Worm (Caenorhabditis elegans): Measurements from ENCODE around the gene T19D12.9.

Gene T19D12.9

ce11 chrII:6642180-6642579 is 12.0 kb downstream of the T19D12.9 start:
- TF ChIP-seq arid-1 (GFP tag; conservative IDR thresholded peaks at IDR 0.05) (no peak), F37D6.2 (tag; optimal IDR thresholded peaks at IDR 0.05) (no peak), mdl-1 (tag; optimal IDR thresholded peaks at IDR 0.05) (no peak), F44E2.7 (GFP tag; IDR thresholded peaks at IDR 0.05) (no peak), F49E8.2 (tag; optimal IDR thresholded peaks at IDR 0.05; ENCODE audit: borderline replicate concordance) (no peak), nhr-6 (tag; optimal IDR thresholded peaks at IDR 0.05) (no peak), mes-2 (tag; optimal IDR thresholded peaks at IDR 0.05; ENCODE audit: poor library complexity, severe bottlenecking) (no peak), fkh-10 (GFP tag; optimal IDR thresholded peaks at IDR 0.05) (no peak), vab-7 (GFP tag; IDR thresholded peaks at IDR 0.05) (no peak), madf-5 (GFP tag; IDR thresholded peaks at IDR 0.05) (no peak), Y75B8A.6 (GFP tag; IDR thresholded peaks at IDR 0.05) (no peak), nhr-111 (GFP tag; optimal IDR thresholded peaks at IDR 0.05) (no peak), nhr-11 (tag; optimal IDR thresholded peaks at IDR 0.05) (no peak), snpc-4 (tag; optimal IDR thresholded peaks at IDR 0.05) (no peak), mep-1 (tag; optimal IDR thresholded peaks at IDR 0.05) (no peak), lin-13 (GFP tag; optimal IDR thresholded peaks at IDR 0.05) (no peak)

- no peak for TF ChIP-seq nhr-11 (tag; optimal IDR thresholded peaks at IDR 0.05)
- no peak for TF ChIP-seq lir-3 (tag; optimal IDR thresholded peaks at IDR 0.05)
- peak in 1 of 2 experiments; percentile 95 for TF ChIP-seq unc-62 (GFP tag; optimal IDR thresholded peaks at IDR 0.05 in 1 of 2)
- TF ChIP-seq unc-62 (tag; optimal IDR thresholded peaks at IDR 0.05): no peak
These were observed 16.3 kb downstream of the T19D12.9 start for ce11 chrII:6637854-6638253.

ce11 chrII:6636136-6636535 is 18.0 kb downstream of the T19D12.9 start, which contains the start of gene T19D12.5:
Gene T19D12.5, minus strand, starts transcription at chrII:6636236.
- TF ChIP-seq Y48G9A.11 (GFP tag; IDR thresholded peaks at IDR 0.05) (no peak), skn-1 (tag; optimal IDR thresholded peaks at IDR 0.05) (no peak), aha-1 (tag) (peak; percentile 78), unc-62 (GFP tag; optimal IDR thresholded peaks at IDR 0.05 in 1 of 2) (peak in 1 of 2 experiments; percentile 25), unc-62 (tag; optimal IDR thresholded peaks at IDR 0.05) (no peak)

- TF ChIP-seq mes-2 (tag; optimal IDR thresholded peaks at IDR 0.05; ENCODE audit: poor library complexity, severe bottlenecking) (no peak), lsy-2 (tag; optimal IDR thresholded peaks at IDR 0.05) (no peak), aly-2 (tag; optimal IDR thresholded peaks at IDR 0.05) (no peak), pqm-1 (tag; optimal IDR thresholded peaks at IDR 0.05) (peak; percentile 32)
These were observed 22.2 kb downstream of the T19D12.9 start for ce11 chrII:6631995-6632394.

- TF ChIP-seq snpc-1.2 (GFP tag; IDR thresholded peaks at IDR 0.05) (no peak), pha-4 (GFP tag; IDR thresholded peaks at IDR 0.05) (no peak), pha-4 (tag; optimal IDR thresholded peaks at IDR 0.05) (no peak), nhr-11 (tag; optimal IDR thresholded peaks at IDR 0.05) (no peak), unc-130 (GFP tag; optimal IDR thresholded peaks at IDR 0.05) (no peak), zip-2 (tag; optimal IDR thresholded peaks at IDR 0.05) (no peak), R02D3.7 (tag; optimal IDR thresholded peaks at IDR 0.05) (no peak), dmd-9 (GFP tag; IDR thresholded peaks at IDR 0.05) (no peak), dve-1 (tag; optimal IDR thresholded peaks at IDR 0.05; ENCODE audit: insufficient read depth) (no peak), snpc-4 (tag; optimal IDR thresholded peaks at IDR 0.05) (no peak), spr-1 (tag; optimal IDR thresholded peaks at IDR 0.05) (no peak), ces-1 (GFP tag; optimal IDR thresholded peaks at IDR 0.05) (no peak), Y75B8A.6 (GFP tag; IDR thresholded peaks at IDR 0.05) (no peak), skn-1 (tag; optimal IDR thresholded peaks at IDR 0.05) (no peak), pqm-1 (tag; optimal IDR thresholded peaks at IDR 0.05) (peak; percentile 60), nhr-41 (GFP tag; IDR thresholded peaks at IDR 0.05) (no peak), dmd-6 (GFP tag; IDR thresholded peaks at IDR 0.05) (0 out of 2 replicates have a peak, but pooled peaks have one; percentile 10), nhr-6 (tag; optimal IDR thresholded peaks at IDR 0.05) (peak; percentile 27)
These were observed 23.4 kb downstream of the T19D12.9 start, which contains the start of gene T19D12.4 for ce11 chrII:6630811-6631210. Gene T19D12.4, plus strand, starts transcription at chrII:6631105.

All from whole organism, L4 larva.